Worm (Caenorhabditis elegans): ENCODE results near the gene ZK666.14.

ZK666.14 gene

ce11 chrII:10509746-10510145, 15.2 kb downstream of the ZK666.14 start, which contains the start of gene F59B10.2:
Gene F59B10.2 (minus strand): TSS chrII:10509846.
- TF ChIP-seq madf-5 (GFP tag; IDR thresholded peaks at IDR 0.05): no peak
- TF ChIP-seq mxl-3 (GFP tag; optimal IDR thresholded peaks at IDR 0.05): no peak
- TF ChIP-seq mxl-2 (GFP tag; conservative IDR thresholded peaks at IDR 0.05): no peak
- no peak for TF ChIP-seq ztf-7 (tag; optimal IDR thresholded peaks at IDR 0.05)
- no peak for TF ChIP-seq ceh-20 (GFP tag; IDR thresholded peaks at IDR 0.05)
- no peak for TF ChIP-seq nhr-6 (tag; optimal IDR thresholded peaks at IDR 0.05)
- no peak for TF ChIP-seq aha-1 (tag)
- TF ChIP-seq dmd-8 (GFP tag; IDR thresholded peaks at IDR 0.05): no peak
- no peak for TF ChIP-seq pha-4 (GFP tag; IDR thresholded peaks at IDR 0.05)
- TF ChIP-seq pha-4 (tag; optimal IDR thresholded peaks at IDR 0.05): no peak
- TF ChIP-seq nhr-48 (tag; optimal IDR thresholded peaks at IDR 0.05): no peak
- no peak for TF ChIP-seq daf-16 (GFP tag; optimal IDR thresholded peaks at IDR 0.05)
- no peak for TF ChIP-seq daf-16 (tag; optimal IDR thresholded peaks at IDR 0.05)
- no peak for TF ChIP-seq lin-13 (GFP tag; optimal IDR thresholded peaks at IDR 0.05)
- TF ChIP-seq fos-1 (tag; optimal IDR thresholded peaks at IDR 0.05): no peak
- no peak for TF ChIP-seq cey-2 (tag; optimal IDR thresholded peaks at IDR 0.05; ENCODE audit: borderline replicate concordance, insufficient read depth)

- TF ChIP-seq aha-1 (tag) (no peak), madf-9 (GFP tag; conservative IDR thresholded peaks at IDR 0.05) (0 out of 2 replicates have a peak, but pooled peaks have one; percentile 27), ceh-44 (GFP tag; IDR thresholded peaks at IDR 0.05) (no peak), saeg-2 (GFP tag; IDR thresholded peaks at IDR 0.05) (no peak)
Measured at ce11 chrII:10510242-10510641, 15.7 kb downstream of the ZK666.14 start, which contains the start of gene F59B10.3. Gene F59B10.3 (plus strand): TSS chrII:10510542.

ce11 chrII:10513377-10513776, 18.8 kb downstream of the ZK666.14 start:
- peak; percentile 35 for TF ChIP-seq ama-1 (optimal IDR thresholded peaks at IDR 0.05)
- no peak for TF ChIP-seq ceh-62 (tag; optimal IDR thresholded peaks at IDR 0.05)
- no peak for TF ChIP-seq tag-97 (GFP tag; IDR thresholded peaks at IDR 0.05)
- peak in 1 of 2 experiments; percentile 94 for TF ChIP-seq unc-62 (GFP tag; optimal IDR thresholded peaks at IDR 0.05 in 1 of 2)
- TF ChIP-seq unc-62 (tag; optimal IDR thresholded peaks at IDR 0.05): no peak
- no peak for TF ChIP-seq ces-1 (GFP tag; optimal IDR thresholded peaks at IDR 0.05)

ce11 chrII:10515422-10515821, 20.9 kb downstream of the ZK666.14 start:
- TF ChIP-seq Y5F2A.4 (GFP tag; optimal IDR thresholded peaks at IDR 0.05) (no peak), hif-1 (tag; optimal IDR thresholded peaks at IDR 0.05) (no peak), spr-1 (tag; optimal IDR thresholded peaks at IDR 0.05) (no peak), lin-15B (tag; optimal IDR thresholded peaks at IDR 0.05) (no peak), nhr-41 (GFP tag; IDR thresholded peaks at IDR 0.05) (no peak), hlh-30 (tag; optimal IDR thresholded peaks at IDR 0.05; ENCODE audit: insufficient read depth) (peak; percentile 38), ceh-82 (tag; optimal IDR thresholded peaks at IDR 0.05) (no peak), zfp-3 (GFP tag; conservative IDR thresholded peaks at IDR 0.05) (no peak), ZK546.5 (tag; optimal IDR thresholded peaks at IDR 0.05) (no peak), egl-27 (tag; optimal IDR thresholded peaks at IDR 0.05) (no peak), lin-38 (GFP tag; IDR thresholded peaks at IDR 0.05) (no peak), aha-1 (tag) (peak; percentile 91), T26A8.4 (GFP tag; IDR thresholded peaks at IDR 0.05) (no peak), F37D6.2 (tag; optimal IDR thresholded peaks at IDR 0.05) (no peak), dmd-6 (GFP tag; IDR thresholded peaks at IDR 0.05) (peak; percentile 15; the same call in 1 of the 2 replicates), nhr-237 (tag; optimal IDR thresholded peaks at IDR 0.05) (no peak), daf-12 (tag; optimal IDR thresholded peaks at IDR 0.05) (no peak), nhr-28 (tag; optimal IDR thresholded peaks at IDR 0.05) (peak; percentile 50), mxl-3 (GFP tag; optimal IDR thresholded peaks at IDR 0.05) (no peak), ZK337.2 (GFP tag; IDR thresholded peaks at IDR 0.05) (no peak), nhr-76 (tag; optimal IDR thresholded peaks at IDR 0.05) (no peak), ces-1 (GFP tag; optimal IDR thresholded peaks at IDR 0.05) (no peak), mxl-2 (GFP tag; conservative IDR thresholded peaks at IDR 0.05) (no peak), ztf-7 (tag; optimal IDR thresholded peaks at IDR 0.05) (no peak), madf-5 (GFP tag; IDR thresholded peaks at IDR 0.05) (no peak), arid-1 (GFP tag; conservative IDR thresholded peaks at IDR 0.05) (no peak), dmd-8 (GFP tag; IDR thresholded peaks at IDR 0.05) (no peak), mdl-1 (tag; optimal IDR thresholded peaks at IDR 0.05) (no peak), php-3 (GFP tag; IDR thresholded peaks at IDR 0.05) (no peak), Y48G9A.11 (GFP tag; IDR thresholded peaks at IDR 0.05) (no peak)

Data from whole organism, L4 larva.